Worm (Caenorhabditis elegans): ENCODE measurements around the gene T01H10.11.

- TF ChIP-seq mdl-1 (tag; optimal IDR thresholded peaks at IDR 0.05) (no peak), nfya-1 (tag; optimal IDR thresholded peaks at IDR 0.05; ENCODE audit: insufficient read depth) (no peak), nhr-76 (tag; optimal IDR thresholded peaks at IDR 0.05) (no peak)
Observed at ce11 chrX:12105458-12105857, 17.8 kb upstream of the T01H10.11 start.
